Worm (Caenorhabditis elegans): ENCODE data around the gene F55H2.7.

DNA sequence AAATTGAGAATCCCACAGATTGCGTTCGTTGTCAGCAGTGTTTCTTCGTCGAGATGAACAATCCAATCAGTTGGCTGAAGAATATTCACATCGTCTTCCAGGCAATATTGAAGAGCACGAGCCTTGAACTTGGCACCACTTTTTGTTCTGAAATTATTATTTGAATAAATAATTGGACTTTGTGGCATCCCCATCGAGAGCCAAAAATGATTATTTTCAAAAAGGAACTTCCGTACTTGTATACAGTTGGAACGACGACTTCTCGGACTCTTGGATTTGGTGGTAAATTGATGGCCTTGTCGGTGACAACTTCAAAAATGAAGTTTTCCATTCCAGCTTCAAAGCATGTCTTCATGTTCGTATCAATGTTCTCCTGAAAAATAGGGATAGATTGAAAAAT is 44.1 kb downstream of the F55H2.7 start:
- TF ChIP-seq dao-5 (tag; optimal IDR thresholded peaks at IDR 0.05) = no peak
- no peak for TF ChIP-seq him-1 (tag; optimal IDR thresholded peaks at IDR 0.05)
